Fruit fly (Drosophila melanogaster) whole organism, embryonic: Measurements from ENCODE around the gene Shmt.

Experiments
- Ada2b ChIP-seq: fragments of 200-800 bp; sonication (Bioruptor generic); IDR thresholded peaks from 2 replicates; pipeline ENCODE4 v1.3.6; 2022; ENCODE audit warnings: missing biosample characterization, missing genetic modification characterization
- Antp ChIP-seq: fragments of 200-800 bp; sonication (Bioruptor generic); optimal IDR thresholded peaks from 3 replicates; lab custom pipeline; 2016; ENCODE audit warnings: missing biosample characterization, missing genetic modification characterization
- BEAF-32 ChIP-seq: fragments of 200-800 bp; sonication (Bioruptor generic); optimal IDR thresholded peaks from 3 replicates; lab custom pipeline; 2017; ENCODE audit warnings: missing biosample characterization, missing genetic modification characterization, mild to moderate bottlenecking, moderate library complexity, missing genetic modification reagents
- CG10267 ChIP-seq: fragments of 200-800 bp; sonication (Bioruptor generic); optimal IDR thresholded peaks from 2 replicates; lab custom pipeline; 2018; ENCODE audit warnings: missing biosample characterization, mild to moderate bottlenecking, missing genetic modification characterization, moderate library complexity
- CG10979 ChIP-seq: fragments of 200-800 bp; sonication (Bioruptor generic); optimal IDR thresholded peaks from 2 replicates; lab custom pipeline; 2018; ENCODE audit warnings: missing biosample characterization, mild to moderate bottlenecking, missing genetic modification characterization, moderate library complexity
- CG11093 ChIP-seq: fragments of 200-800 bp; sonication (Bioruptor generic); IDR thresholded peaks from 3 replicates; pipeline ENCODE4 v1.3.6; 2022; ENCODE audit warnings: missing biosample characterization, missing genetic modification characterization
- CG11695 ChIP-seq: fragments of 200-800 bp; sonication (Bioruptor generic); IDR thresholded peaks from 3 replicates; pipeline ENCODE4 v1.3.6; 2022; ENCODE audit warnings: missing biosample characterization, missing genetic modification characterization
- CG11723 ChIP-seq: fragments of 200-800 bp; sonication (Bioruptor generic); optimal IDR thresholded peaks from 2 replicates; lab custom pipeline; 2017; ENCODE audit warnings: missing biosample characterization, mild to moderate bottlenecking, missing genetic modification characterization
- CG12219 ChIP-seq: fragments of 200-800 bp; sonication (Bioruptor generic); optimal IDR thresholded peaks from 3 replicates; lab custom pipeline; 2018; ENCODE audit warnings: missing biosample characterization, mild to moderate bottlenecking, missing genetic modification characterization
- CG12659 ChIP-seq: fragments of 200-800 bp; sonication (Bioruptor generic); optimal IDR thresholded peaks from 3 replicates; lab custom pipeline; 2017; ENCODE audit warnings: mild to moderate bottlenecking, missing biosample characterization, missing genetic modification reagents, missing genetic modification characterization
- CG14710 ChIP-seq: fragments of 200-800 bp; sonication (Bioruptor generic); optimal IDR thresholded peaks from 3 replicates; lab custom pipeline; 2019; ENCODE audit warnings: missing biosample characterization, mild to moderate bottlenecking, missing genetic modification characterization, moderate library complexity
- CG1603 ChIP-seq: fragments of 200-800 bp; sonication (Bioruptor generic); optimal IDR thresholded peaks from 2 replicates; lab custom pipeline; 2019; ENCODE audit warnings: missing biosample characterization, mild to moderate bottlenecking, missing genetic modification characterization, moderate library complexity
- CG17361 ChIP-seq: fragments of 200-800 bp; sonication (Bioruptor generic); IDR thresholded peaks from 3 replicates; pipeline ENCODE4 v1.3.6; 2022; ENCODE audit warnings: missing biosample characterization, missing genetic modification characterization
- CG18764 ChIP-seq: fragments of 200-800 bp; sonication (Bioruptor generic); optimal IDR thresholded peaks from 3 replicates; lab custom pipeline; 2016; ENCODE audit warnings: missing biosample characterization, missing genetic modification characterization
- CG32772 ChIP-seq: fragments of 200-800 bp; sonication (Bioruptor generic); IDR thresholded peaks from 2 replicates; pipeline ENCODE4 v1.3.6; 2022; ENCODE audit warnings: missing biosample characterization, missing genetic modification characterization
- CG3281 ChIP-seq: fragments of 200-800 bp; sonication (Bioruptor generic); optimal IDR thresholded peaks from 3 replicates; lab custom pipeline; 2017; ENCODE audit warnings: missing biosample characterization, mild to moderate bottlenecking, missing genetic modification characterization
- CG33213 ChIP-seq: fragments of 200-800 bp; sonication (Bioruptor generic); optimal IDR thresholded peaks from 3 replicates; lab custom pipeline; 2016; ENCODE audit warnings: missing biosample characterization, missing genetic modification characterization
- CG34422 ChIP-seq: fragments of 200-800 bp; sonication (Bioruptor generic); IDR thresholded peaks from 3 replicates; pipeline ENCODE4 v1.3.6; 2022; ENCODE audit warnings: missing biosample characterization, missing genetic modification characterization
- CG4820 ChIP-seq: fragments of 200-800 bp; sonication (Bioruptor generic); optimal IDR thresholded peaks from 3 replicates; lab custom pipeline; 2016; ENCODE audit warnings: missing biosample characterization, missing genetic modification characterization
- CG6175 ChIP-seq: fragments of 200-800 bp; sonication (Bioruptor generic); IDR thresholded peaks from 3 replicates; pipeline ENCODE4 v1.3.6; 2022; ENCODE audit warnings: missing biosample characterization, missing genetic modification characterization
- CG6654 ChIP-seq: fragments of 200-800 bp; sonication (Bioruptor generic); optimal IDR thresholded peaks from 2 replicates; lab custom pipeline; 2017; ENCODE audit warnings: missing biosample characterization, mild to moderate bottlenecking, missing genetic modification characterization
- CG6689 ChIP-seq: fragments of 200-800 bp; sonication (Bioruptor generic); IDR thresholded peaks from 2 replicates; pipeline ENCODE4 v1.3.6; 2022; ENCODE audit warnings: missing biosample characterization, missing genetic modification characterization
- CG7271 ChIP-seq: fragments of 200-800 bp; sonication (Bioruptor generic); optimal IDR thresholded peaks from 2 replicates; lab custom pipeline; 2018; ENCODE audit warnings: missing biosample characterization, mild to moderate bottlenecking, missing genetic modification characterization, moderate library complexity
- CG7372 ChIP-seq: fragments of 200-800 bp; sonication (Bioruptor generic); IDR thresholded peaks from 2 replicates; pipeline ENCODE4 v1.3.6; 2022; ENCODE audit warnings: missing biosample characterization, missing genetic modification characterization
- CG7963 ChIP-seq: fragments of 200-800 bp; sonication (Bioruptor generic); IDR thresholded peaks from 3 replicates; pipeline ENCODE4 v1.3.6; 2022; ENCODE audit warnings: missing biosample characterization, missing genetic modification characterization; ENCODE audit not compliant: partially characterized antibody
- CG8388 ChIP-seq: fragments of 200-800 bp; sonication (Bioruptor generic); optimal IDR thresholded peaks from 2 replicates; lab custom pipeline; 2019; ENCODE audit warnings: missing biosample characterization, mild to moderate bottlenecking, missing genetic modification characterization, moderate library complexity
- CG9727 ChIP-seq: fragments of 200-800 bp; sonication (Bioruptor generic); optimal IDR thresholded peaks from 3 replicates; lab custom pipeline; 2017; ENCODE audit warnings: missing biosample characterization, mild to moderate bottlenecking, missing genetic modification characterization
- D19A ChIP-seq: fragments of 200-800 bp; optimal IDR thresholded peaks from 3 replicates; lab custom pipeline; 2019; ENCODE audit warnings: missing biosample characterization, mild to moderate bottlenecking, missing genetic modification characterization, moderate library complexity
- Dll ChIP-seq: fragments of 200-800 bp; sonication (Bioruptor generic); IDR thresholded peaks from 4 replicates; pipeline ENCODE4 v1.3.6; 2022; ENCODE audit warnings: missing biosample characterization, missing genetic modification characterization; ENCODE audit not compliant: partially characterized antibody
- HLH54F ChIP-seq: fragments of 200-800 bp; sonication (Bioruptor generic); optimal IDR thresholded peaks from 3 replicates; lab custom pipeline; 2016; ENCODE audit warnings: missing biosample characterization, missing genetic modification characterization
- Hmx ChIP-seq: fragments of 200-800 bp; sonication (Bioruptor generic); optimal IDR thresholded peaks from 2 replicates; lab custom pipeline; 2016; ENCODE audit warnings: missing biosample characterization, missing genetic modification characterization
- Lim3 ChIP-seq: fragments of 200-800 bp; sonication (Bioruptor generic); IDR thresholded peaks from 2 replicates; pipeline ENCODE4 v1.3.6; 2022; ENCODE audit warnings: missing biosample characterization, missing genetic modification characterization
- Nf-YA ChIP-seq: fragments of 200-800 bp; sonication (Bioruptor generic); IDR thresholded peaks from 2 replicates; pipeline ENCODE4 v1.3.6; 2022; ENCODE audit warnings: missing biosample characterization, missing genetic modification characterization
- Nf-YC ChIP-seq: fragments of 200-800 bp; optimal IDR thresholded peaks from 3 replicates; lab custom pipeline; 2019; ENCODE audit warnings: missing biosample characterization, mild to moderate bottlenecking, missing genetic modification characterization, moderate library complexity
- NfI ChIP-seq: fragments of 200-800 bp; sonication (Bioruptor generic); optimal IDR thresholded peaks from 3 replicates; lab custom pipeline; 2018; ENCODE audit warnings: missing biosample characterization, mild to moderate bottlenecking, missing genetic modification characterization, moderate library complexity
- Ptx1 ChIP-seq: fragments of 200-800 bp; sonication (Bioruptor generic); IDR thresholded peaks from 2 replicates; pipeline ENCODE4 v1.3.6; 2022; ENCODE audit warnings: missing biosample characterization, missing genetic modification characterization
- Rfx ChIP-seq: fragments of 200-800 bp; sonication (Bioruptor generic); IDR thresholded peaks from 2 replicates; pipeline ENCODE4 v1.3.6; 2022; ENCODE audit warnings: missing biosample characterization, missing genetic modification characterization
- Six4 ChIP-seq: fragments of 200-800 bp; sonication (Bioruptor generic); optimal IDR thresholded peaks from 2 replicates; lab custom pipeline; 2016; ENCODE audit warnings: missing biosample characterization, missing genetic modification characterization
- Sox100B ChIP-seq: fragments of 200-800 bp; sonication (Bioruptor generic); optimal IDR thresholded peaks from 3 replicates; lab custom pipeline; 2018; ENCODE audit warnings: missing biosample characterization, mild to moderate bottlenecking, missing genetic modification characterization
- chn ChIP-seq: fragments of 200-800 bp; sonication (Bioruptor generic); optimal IDR thresholded peaks from 2 replicates; lab custom pipeline; 2016; ENCODE audit warnings: missing biosample characterization, missing genetic modification characterization
- crol ChIP-seq: fragments of 200-800 bp; sonication (Bioruptor generic); IDR thresholded peaks from 2 replicates; pipeline ENCODE4 v1.3.6; 2022; ENCODE audit warnings: missing biosample characterization, missing genetic modification characterization
- exex ChIP-seq: fragments of 200-800 bp; sonication (Bioruptor generic); optimal IDR thresholded peaks from 4 replicates; lab custom pipeline; 2018; ENCODE audit warnings: missing biosample characterization, mild to moderate bottlenecking, missing genetic modification characterization, moderate library complexity
- ken ChIP-seq: fragments of 200-800 bp; sonication (Bioruptor generic); IDR thresholded peaks from 3 replicates; pipeline ENCODE4 v1.3.6; 2022; ENCODE audit warnings: missing biosample characterization, missing genetic modification characterization
- nau ChIP-seq: fragments of 200-800 bp; sonication (Bioruptor generic); optimal IDR thresholded peaks from 3 replicates; lab custom pipeline; 2017; ENCODE audit warnings: missing biosample characterization, mild to moderate bottlenecking, missing genetic modification characterization, missing genetic modification reagents
- nerfin-1 ChIP-seq: fragments of 200-800 bp; sonication (Bioruptor generic); optimal IDR thresholded peaks from 3 replicates; lab custom pipeline; 2019; ENCODE audit warnings: missing biosample characterization, mild to moderate bottlenecking, missing genetic modification characterization, moderate library complexity
- pfk ChIP-seq: fragments of 200-800 bp; sonication (Bioruptor generic); optimal IDR thresholded peaks from 2 replicates; lab custom pipeline; 2018; ENCODE audit warnings: missing biosample characterization, mild to moderate bottlenecking, missing genetic modification characterization, moderate library complexity
- psq ChIP-seq: fragments of 200-800 bp; sonication (Bioruptor generic); optimal IDR thresholded peaks from 2 replicates; lab custom pipeline; 2017; ENCODE audit warnings: missing biosample characterization, missing genetic modification characterization
- slbo ChIP-seq: fragments of 200-800 bp; sonication (Bioruptor generic); IDR thresholded peaks from 2 replicates; pipeline ENCODE4 v1.3.6; 2022; ENCODE audit warnings: missing biosample characterization, missing genetic modification characterization
- sob ChIP-seq: fragments of 200-800 bp; sonication (Bioruptor generic); IDR thresholded peaks from 2 replicates; pipeline ENCODE4 v1.3.6; 2022; ENCODE audit warnings: missing biosample characterization, missing genetic modification characterization
- ssp ChIP-seq: fragments of 200-800 bp; sonication (Bioruptor generic); IDR thresholded peaks from 2 replicates; pipeline ENCODE4 v1.3.6; 2022; ENCODE audit warnings: missing biosample characterization, missing genetic modification characterization
- unpg ChIP-seq: fragments of 200-800 bp; sonication (Bioruptor generic); optimal IDR thresholded peaks from 3 replicates; lab custom pipeline; 2018; ENCODE audit warnings: missing biosample characterization, mild to moderate bottlenecking, missing genetic modification characterization, moderate library complexity
- vvl ChIP-seq: fragments of 200-800 bp; sonication (Bioruptor generic); IDR thresholded peaks from 2 replicates; pipeline ENCODE4 v1.3.6; 2022; ENCODE audit warnings: missing biosample characterization, missing genetic modification characterization

Shmt gene

dm6 chrX:5873164-5873563 lies 43.4 kb downstream of the Shmt start, which contains the start of gene GAA1 (continued):
- TF ChIP-seq CG11723 (GFP tag; lab: Kevin White, UChicago), result no peak
- TF ChIP-seq pfk (GFP tag; lab: Kevin White, UChicago), result no peak
- peak; percentile 56 for TF ChIP-seq D19A (tag; lab: Kevin White, UChicago)
- TF ChIP-seq chn (GFP tag; lab: Kevin White, UChicago), result no peak
- TF ChIP-seq Hmx (GFP tag; lab: Kevin White, UChicago), result no peak
- no peak for TF ChIP-seq nau (GFP tag; lab: Kevin White, UChicago)
- no peak for TF ChIP-seq psq (GFP tag; lab: Kevin White, UChicago)
- TF ChIP-seq Nf-YA (GFP tag; lab: Robert Waterston, UW), result no peak
- TF ChIP-seq CG7271 (tag; lab: Kevin White, UChicago), result no peak
- no peak for TF ChIP-seq CG10979 (tag; lab: Kevin White, UChicago)
- no peak for TF ChIP-seq CG6689 (GFP tag; lab: Robert Waterston, UW)
- peak; percentile 94 for TF ChIP-seq CG7963
- TF ChIP-seq Ptx1, result no peak
- no peak for TF ChIP-seq CG11093 (GFP tag; lab: Robert Waterston, UW)
- TF ChIP-seq ken (GFP tag; lab: Robert Waterston, UW), result no peak
- no peak for TF ChIP-seq Ada2b (GFP tag; lab: Robert Waterston, UW)
- TF ChIP-seq slbo (GFP tag; lab: Robert Waterston, UW), result peak; percentile 43; the same call in 1 of the 2 replicates
- no peak for TF ChIP-seq CG4820 (GFP tag; lab: Kevin White, UChicago)
- no peak for TF ChIP-seq CG1603 (tag; lab: Kevin White, UChicago)
- peak; percentile 11 for TF ChIP-seq CG12659 (GFP tag; lab: Kevin White, UChicago)
- no peak for TF ChIP-seq Antp (GFP tag; lab: Kevin White, UChicago)
- peak; percentile 81 for TF ChIP-seq Dll (GFP tag; lab: Robert Waterston, UW)
- TF ChIP-seq CG33213 (GFP tag; lab: Kevin White, UChicago), result no peak
- TF ChIP-seq Lim3, result no peak
- TF ChIP-seq sob, result no peak
- no peak for TF ChIP-seq HLH54F (GFP tag; lab: Kevin White, UChicago)
- no peak for TF ChIP-seq ssp (GFP tag; lab: Robert Waterston, UW)
- TF ChIP-seq Sox100B (GFP tag; lab: Kevin White, UChicago), result no peak
- no peak for TF ChIP-seq NfI (GFP tag; lab: Kevin White, UChicago)
- TF ChIP-seq CG6654 (GFP tag; lab: Kevin White, UChicago), result no peak
- TF ChIP-seq CG14710 (tag; lab: Kevin White, UChicago), result peak; percentile 39
- TF ChIP-seq exex (tag; lab: Kevin White, UChicago), result no peak
- no peak for TF ChIP-seq CG17361 (GFP tag; lab: Robert Waterston, UW)
- TF ChIP-seq CG3281, result no peak
- TF ChIP-seq CG9727 (GFP tag; lab: Kevin White, UChicago), result no peak
- no peak for TF ChIP-seq CG11695 (GFP tag; lab: Robert Waterston, UW)
- TF ChIP-seq nerfin-1 (tag; lab: Kevin White, UChicago), result no peak
- TF ChIP-seq Nf-YC (tag; lab: Kevin White, UChicago), result no peak
- no peak for TF ChIP-seq unpg
- no peak for TF ChIP-seq CG7372 (GFP tag; lab: Robert Waterston, UW)
- no peak for TF ChIP-seq CG18764 (GFP tag; lab: Kevin White, UChicago)
- no peak for TF ChIP-seq crol (GFP tag; lab: Robert Waterston, UW)
- peak; percentile 49; the same call in 1 of the 2 replicates for TF ChIP-seq Rfx (GFP tag; lab: Robert Waterston, UW)
- TF ChIP-seq CG8388 (GFP tag; lab: Kevin White, UChicago), result no peak
- TF ChIP-seq vvl, result peak; percentile 29; the same call in 1 of the 2 replicates
- no peak for TF ChIP-seq CG32772 (GFP tag; lab: Robert Waterston, UW)
- no peak for TF ChIP-seq CG34422 (GFP tag; lab: Robert Waterston, UW)
- no peak for TF ChIP-seq Six4
- TF ChIP-seq BEAF-32 (GFP tag; lab: Kevin White, UChicago), result peak; percentile 58
- peak; percentile 27 for TF ChIP-seq CG10267 (tag; lab: Kevin White, UChicago)
- TF ChIP-seq CG12219, result no peak
- no peak for TF ChIP-seq CG6175 (GFP tag; lab: Robert Waterston, UW)
